Worm (Caenorhabditis elegans) whole organism, L4 larva: Measurements from ENCODE around the gene srj-38.
"Not testable (repeated sequence)": the region's sequence is repeated elsewhere in the genome, so short reads cannot be mapped to it uniquely, and the experiment has no call there.

Source experiments
- D1046.2 ChIP-seq: fragments of 200-800 bp; sonication (Bioruptor generic); IDR thresholded peaks from 2 replicates; pipeline ENCODE4 v1.3.6; 2022; ENCODE audit warnings: missing genetic modification characterization, missing compliant biosample characterization
- F49E8.2 ChIP-seq: sonication (generic microtip); optimal IDR thresholded peaks from 2 replicates; lab custom pipeline; 2016; ENCODE audit warnings: missing compliant biosample characterization, mild to moderate bottlenecking, missing genetic modification characterization, borderline replicate concordance
- ZK337.2 ChIP-seq: fragments of 200-800 bp; sonication (Bioruptor generic); IDR thresholded peaks from 2 replicates; pipeline ENCODE4 v1.3.6; 2022; ENCODE audit warnings: missing genetic modification reagents, missing genetic modification characterization, missing compliant biosample characterization
- aha-1 ChIP-seq: fragments of 150-350 bp; peaks from one replicate; lab custom pipeline; 2014; ENCODE audit warnings: missing biosample characterization, missing genetic modification characterization
- aly-2 ChIP-seq: sonication (generic microtip); optimal IDR thresholded peaks from 2 replicates; lab custom pipeline; 2018; ENCODE audit warnings: missing biosample characterization, missing genetic modification characterization
- ama-1 ChIP-seq: fragments of 150-350 bp; optimal IDR thresholded peaks from 2 replicates; lab custom pipeline; 2014; ENCODE audit warnings: inconsistent platforms, mixed read lengths
- ceh-20 ChIP-seq: fragments of 200-800 bp; sonication (Bioruptor generic); IDR thresholded peaks from 2 replicates; pipeline ENCODE4 v1.3.6; 2022; ENCODE audit warnings: missing genetic modification reagents, missing genetic modification characterization, missing compliant biosample characterization
- ceh-62 ChIP-seq: sonication (generic microtip); optimal IDR thresholded peaks from 2 replicates; lab custom pipeline; 2017; ENCODE audit warnings: missing biosample characterization, missing genetic modification characterization
- daf-12 ChIP-seq: fragments of 150-350 bp; optimal IDR thresholded peaks from 2 replicates; lab custom pipeline; 2014; ENCODE audit warnings: missing biosample characterization, missing genetic modification reagents, missing genetic modification characterization
- daf-16 ChIP-seq, 3 experiments: sonication (generic microtip); optimal IDR thresholded peaks; 2 replicates each; lab custom pipeline; 2016 to 2017; ENCODE audit warnings: missing genetic modification characterization in 3 of 3, missing genetic modification reagents in 3 of 3, mild to moderate bottlenecking in 2 of 3, missing compliant biosample characterization in 2 of 3, missing biosample characterization in 1 of 3, moderate library complexity in 1 of 3
- dmd-6 ChIP-seq: fragments of 200-800 bp; sonication (Bioruptor generic); IDR thresholded peaks from 2 replicates; pipeline ENCODE4 v1.3.6; 2022; ENCODE audit warnings: missing genetic modification reagents, missing genetic modification characterization, missing compliant biosample characterization
- dmd-9 ChIP-seq: fragments of 200-800 bp; sonication (Bioruptor generic); IDR thresholded peaks from 2 replicates; pipeline ENCODE4 v1.3.6; 2022; ENCODE audit warnings: missing genetic modification reagents, missing genetic modification characterization, missing compliant biosample characterization
- lin-13 ChIP-seq: fragments of 150-350 bp; optimal IDR thresholded peaks from 2 replicates; lab custom pipeline; 2014; ENCODE audit warnings: missing biosample characterization, missing genetic modification reagents, missing genetic modification characterization
- lir-3 ChIP-seq: sonication (generic microtip); optimal IDR thresholded peaks from 2 replicates; lab custom pipeline; 2016; ENCODE audit warnings: mild to moderate bottlenecking, missing genetic modification characterization, missing compliant biosample characterization
- lsy-2 ChIP-seq, 2 experiments: fragments of 150-350 bp in 1 of 2; sonication (generic microtip) in 1 of 2; optimal IDR thresholded peaks; 2 replicates each; lab custom pipeline; 2014 to 2017; ENCODE audit warnings: missing biosample characterization in 2 of 2, missing genetic modification characterization in 2 of 2
- mdt-29 ChIP-seq: fragments of 200-800 bp; sonication (Bioruptor generic); IDR thresholded peaks from 2 replicates; pipeline ENCODE4 v1.3.6; 2022; ENCODE audit warnings: missing genetic modification reagents, missing genetic modification characterization, missing compliant biosample characterization
- nhr-102 ChIP-seq: sonication (generic microtip); optimal IDR thresholded peaks from 2 replicates; lab custom pipeline; 2016; ENCODE audit warnings: mild to moderate bottlenecking, missing genetic modification characterization, moderate library complexity, missing compliant biosample characterization
- nhr-237 ChIP-seq: sonication (generic microtip); optimal IDR thresholded peaks from 2 replicates; lab custom pipeline; 2017; ENCODE audit warnings: missing biosample characterization, missing genetic modification characterization
- nhr-25 ChIP-seq: sonication (generic microtip); optimal IDR thresholded peaks from 2 replicates; lab custom pipeline; 2017; ENCODE audit warnings: missing genetic modification characterization, mild to moderate bottlenecking, missing compliant biosample characterization, antibody characterized with exemption, moderate library complexity, borderline replicate concordance; ENCODE audit not compliant: insufficient read depth
- nhr-41 ChIP-seq: fragments of 200-800 bp; sonication (Bioruptor generic); IDR thresholded peaks from 2 replicates; pipeline ENCODE4 v1.3.6; 2022; ENCODE audit warnings: missing genetic modification reagents, missing genetic modification characterization, missing compliant biosample characterization
- nhr-6 ChIP-seq: fragments of 150-350 bp; optimal IDR thresholded peaks from 2 replicates; lab custom pipeline; 2014; ENCODE audit warnings: missing biosample characterization, missing genetic modification characterization
- nhr-77 ChIP-seq: fragments of 150-350 bp; optimal IDR thresholded peaks from 2 replicates; lab custom pipeline; 2014; ENCODE audit warnings: missing biosample characterization, missing genetic modification characterization
- saeg-2 ChIP-seq: fragments of 200-800 bp; sonication (Bioruptor generic); IDR thresholded peaks from 2 replicates; pipeline ENCODE4 v1.3.6; 2022; ENCODE audit warnings: missing genetic modification reagents, missing genetic modification characterization, missing compliant biosample characterization
- skn-1 ChIP-seq: fragments of 150-350 bp; optimal IDR thresholded peaks from 2 replicates; lab custom pipeline; 2014; ENCODE audit warnings: missing biosample characterization, missing genetic modification characterization
- spr-3 ChIP-seq: fragments of 200-800 bp; sonication (Bioruptor generic); optimal IDR thresholded peaks from 2 replicates; lab custom pipeline; 2018; ENCODE audit warnings: mild to moderate bottlenecking, missing genetic modification characterization, missing compliant biosample characterization
- tra-1 ChIP-seq: fragments of 200-800 bp; sonication (Bioruptor generic); IDR thresholded peaks from 2 replicates; pipeline ENCODE4 v1.3.6; 2022; ENCODE audit warnings: missing genetic modification reagents, missing genetic modification characterization, missing compliant biosample characterization
- unc-39 ChIP-seq: sonication (generic microtip); optimal IDR thresholded peaks from 2 replicates; lab custom pipeline; 2017; ENCODE audit warnings: missing biosample characterization, missing genetic modification characterization
- unc-62 ChIP-seq, 3 experiments: fragments of 150-350 bp in 1 of 3; sonication (generic microtip); optimal IDR thresholded peaks in 2 of 3; peaks in 1 of 3; 1 replicate in 1 of 3; 2 replicates in 2 of 3; lab custom pipeline; 2014 to 2017; ENCODE audit warnings: missing biosample characterization in 3 of 3, missing genetic modification characterization in 3 of 3, missing genetic modification reagents in 3 of 3, missing genotype in 1 of 3
- vab-7 ChIP-seq: fragments of 200-800 bp; sonication (Bioruptor generic); IDR thresholded peaks from 2 replicates; pipeline ENCODE4 v1.3.6; 2022; ENCODE audit warnings: missing genetic modification reagents, missing genetic modification characterization, missing compliant biosample characterization
- zfp-2 ChIP-seq: sonication (generic microtip); optimal IDR thresholded peaks from 2 replicates; lab custom pipeline; 2016; ENCODE audit warnings: mild to moderate bottlenecking, missing genetic modification characterization, missing compliant biosample characterization
- zip-2 ChIP-seq: fragments of 150-350 bp; optimal IDR thresholded peaks from 2 replicates; lab custom pipeline; 2014; ENCODE audit warnings: missing biosample characterization, missing genetic modification characterization
- ztf-11 ChIP-seq: fragments of 150-350 bp; optimal IDR thresholded peaks from 2 replicates; lab custom pipeline; 2014; ENCODE audit warnings: missing biosample characterization, missing genetic modification characterization

The srj-38 gene

ce11 chrV:903460-903859, 19.2 kb upstream of the srj-38 start, which contains the start of gene fmo-5 (continued):
- no peak for TF ChIP-seq zfp-2 (tag; lab: Kevin White, UChicago)
- peak; percentile 31 for TF ChIP-seq nhr-102

- TF ChIP-seq aha-1 (tag; lab: Kevin White, UChicago) (peak; percentile 30), ceh-62 (tag; lab: Kevin White, UChicago) (no peak)
Observed at ce11 chrV:899087-899486, 14.9 kb upstream of the srj-38 start, which contains the start of gene nas-32. Gene nas-32, minus strand, starts transcription at chrV:899187.

ce11 chrV:893437-894018, 9.3 kb upstream of the srj-38 start, which contains the start of the genes srlf-23 and srlf-20:
Gene srlf-23, minus strand, starts transcription at chrV:893537.
Gene srlf-20, plus strand, starts transcription at chrV:893968.
- no peak for TF ChIP-seq nhr-102
- TF ChIP-seq ceh-20 (GFP tag; lab: Robert Waterston, UW), result no peak
- no peak for TF ChIP-seq nhr-237 (tag; lab: Kevin White, UChicago)
- no peak for TF ChIP-seq nhr-25
- TF ChIP-seq unc-39, result no peak
- TF ChIP-seq ZK337.2 (GFP tag; lab: Robert Waterston, UW), result no peak
- no peak for TF ChIP-seq zip-2 (tag; lab: Kevin White, UChicago)
- no peak for TF ChIP-seq unc-62 (GFP tag; optimal IDR thresholded peaks at IDR 0.05 in 1 of 2; lab: Kevin White, UChicago)
- TF ChIP-seq unc-62 (tag; optimal IDR thresholded peaks at IDR 0.05; lab: Kevin White, UChicago), result no peak
- TF ChIP-seq D1046.2 (GFP tag; lab: Robert Waterston, UW), result no peak
- no peak for TF ChIP-seq daf-12 (tag; lab: Kevin White, UChicago)
- no peak for TF ChIP-seq lir-3
- TF ChIP-seq tra-1, result no peak

- not testable (repeated sequence) for TF ChIP-seq ZK337.2 (GFP tag; lab: Robert Waterston, UW); skn-1 (tag; lab: Kevin White, UChicago); nhr-77
Observed at ce11 chrV:890835-891234, 6.6 kb upstream of the srj-38 start, which contains the start of gene srlf-22. Gene srlf-22, plus strand, starts transcription at chrV:891135.

ce11 chrV:890423-890822, 6.2 kb upstream of the srj-38 start, which contains the start of gene srlf-21:
Gene srlf-21, minus strand, starts transcription at chrV:890523.
- TF ChIP-seq dmd-9 (no peak), aly-2 (no peak), ztf-11 (tag; lab: Kevin White, UChicago) (no peak), spr-3 (no peak), F49E8.2 (tag; lab: Kevin White, UChicago) (no peak), unc-62 (GFP tag; optimal IDR thresholded peaks at IDR 0.05 in 1 of 2; lab: Kevin White, UChicago) (no peak), unc-62 (tag; optimal IDR thresholded peaks at IDR 0.05; lab: Kevin White, UChicago) (no peak), mdt-29 (no peak), lsy-2 (tag; optimal IDR thresholded peaks at IDR 0.05; lab: Kevin White, UChicago) (no peak), vab-7 (GFP tag; lab: Robert Waterston, UW) (no peak), daf-16 (GFP tag; optimal IDR thresholded peaks at IDR 0.05; lab: Kevin White, UChicago) (no peak), daf-16 (tag; optimal IDR thresholded peaks at IDR 0.05; lab: Kevin White, UChicago) (no peak), dmd-6 (GFP tag; lab: Robert Waterston, UW) (no peak), lir-3 (no peak), nhr-41 (GFP tag; lab: Robert Waterston, UW) (no peak), saeg-2 (GFP tag; lab: Robert Waterston, UW) (no peak), skn-1 (tag; lab: Kevin White, UChicago) (no peak), lin-13 (GFP tag; lab: Kevin White, UChicago) (no peak), nhr-6 (tag; lab: Kevin White, UChicago) (no peak), ama-1 (lab: Kevin White, UChicago) (no peak)
